Worm (Caenorhabditis elegans) whole organism, L2 larva: ENCODE data around the gene srt-17.

Experiments
- C34F6.9 ChIP-seq: fragments of 150-350 bp; optimal IDR thresholded peaks from 2 replicates; lab custom pipeline; 2014; ENCODE audit warnings: missing biosample characterization, missing genetic modification characterization
- F13H6.1 ChIP-seq: sonication (generic microtip); optimal IDR thresholded peaks from 2 replicates; lab custom pipeline; 2016; ENCODE audit warnings: missing genetic modification characterization, missing compliant biosample characterization
- R02D3.7 ChIP-seq: fragments of 150-350 bp; optimal IDR thresholded peaks from 2 replicates; lab custom pipeline; 2014; ENCODE audit warnings: missing biosample characterization, missing genetic modification characterization
- Y55F3AM.14 ChIP-seq: fragments of 200-800 bp; sonication (Bioruptor generic); optimal IDR thresholded peaks from 2 replicates; lab custom pipeline; 2018; ENCODE audit warnings: mild to moderate bottlenecking, missing genetic modification characterization, missing compliant biosample characterization
- ZK546.5 ChIP-seq: sonication (generic microtip); optimal IDR thresholded peaks from 2 replicates; lab custom pipeline; 2017; ENCODE audit warnings: missing biosample characterization, missing genetic modification characterization
- alr-1 ChIP-seq: fragments of 150-350 bp; optimal IDR thresholded peaks from 2 replicates; lab custom pipeline; 2014; ENCODE audit warnings: missing biosample characterization, missing genetic modification characterization
- aly-2 ChIP-seq: fragments of 150-350 bp; optimal IDR thresholded peaks from 2 replicates; lab custom pipeline; 2014; ENCODE audit warnings: missing biosample characterization, missing genetic modification characterization
- ama-1 ChIP-seq: fragments of 150-350 bp; optimal IDR thresholded peaks from 2 replicates; lab custom pipeline; 2018; ENCODE audit warnings: inconsistent platforms
- ceh-82 ChIP-seq: fragments of 150-350 bp; optimal IDR thresholded peaks from 2 replicates; lab custom pipeline; 2014; ENCODE audit warnings: missing biosample characterization, missing genetic modification characterization
- crh-2 ChIP-seq: sonication (generic microtip); optimal IDR thresholded peaks from 2 replicates; lab custom pipeline; 2017; ENCODE audit warnings: missing biosample characterization, missing genetic modification characterization
- dmd-4 ChIP-seq: sonication (generic microtip); optimal IDR thresholded peaks from 2 replicates; lab custom pipeline; 2017; ENCODE audit warnings: missing biosample characterization, missing genetic modification characterization
- egl-27 ChIP-seq: sonication (generic microtip); optimal IDR thresholded peaks from 3 replicates; lab custom pipeline; 2017; ENCODE audit warnings: missing biosample characterization, missing genetic modification reagents, missing genetic modification characterization
- elt-1 ChIP-seq: fragments of 150-350 bp; optimal IDR thresholded peaks from 2 replicates; lab custom pipeline; 2014; ENCODE audit warnings: missing biosample characterization, missing genetic modification characterization
- elt-3 ChIP-seq: sonication (generic microtip); optimal IDR thresholded peaks from 2 replicates; lab custom pipeline; 2017; ENCODE audit warnings: missing biosample characterization, missing genetic modification characterization
- fos-1 ChIP-seq: fragments of 150-350 bp; optimal IDR thresholded peaks from 2 replicates; lab custom pipeline; 2014; ENCODE audit warnings: missing biosample characterization, missing genetic modification characterization
- gmeb-1 ChIP-seq: fragments of 150-350 bp; optimal IDR thresholded peaks from 2 replicates; lab custom pipeline; 2014; ENCODE audit warnings: missing biosample characterization, missing genetic modification characterization
- lin-11 ChIP-seq: fragments of 150-350 bp; sonication (generic microtip); optimal IDR thresholded peaks from 2 replicates; lab custom pipeline; 2014; ENCODE audit warnings: missing biosample characterization, missing genetic modification characterization, inconsistent platforms, mixed read lengths
- lin-13 ChIP-seq: fragments of 150-350 bp; optimal IDR thresholded peaks from 2 replicates; lab custom pipeline; 2014; ENCODE audit warnings: missing biosample characterization, missing genetic modification reagents, missing genetic modification characterization
- lin-39 ChIP-seq: fragments of 150-350 bp; optimal IDR thresholded peaks from 2 replicates; lab custom pipeline; 2014; ENCODE audit warnings: missing biosample characterization, missing genetic modification reagents, missing genetic modification characterization
- mab-5 ChIP-seq: fragments of 150-350 bp; optimal IDR thresholded peaks from 2 replicates; lab custom pipeline; 2014; ENCODE audit warnings: missing biosample characterization, missing genetic modification characterization
- mbf-1 ChIP-seq: sonication (generic microtip); optimal IDR thresholded peaks from 2 replicates; lab custom pipeline; 2017; ENCODE audit warnings: missing biosample characterization, missing genetic modification characterization
- mdl-1 ChIP-seq, 2 experiments: fragments of 150-350 bp in 1 of 2; sonication (generic microtip) in 1 of 2; optimal IDR thresholded peaks; 2 replicates each; lab custom pipeline; 2017; ENCODE audit warnings: missing biosample characterization in 2 of 2, missing genetic modification characterization in 2 of 2
- nhr-11 ChIP-seq: fragments of 150-350 bp; optimal IDR thresholded peaks from 2 replicates; lab custom pipeline; 2014; ENCODE audit warnings: missing biosample characterization, missing genetic modification characterization
- nhr-129 ChIP-seq: fragments of 150-350 bp; optimal IDR thresholded peaks from 2 replicates; lab custom pipeline; 2014; ENCODE audit warnings: missing biosample characterization, missing genetic modification characterization
- nhr-237 ChIP-seq: fragments of 150-350 bp; optimal IDR thresholded peaks from 2 replicates; lab custom pipeline; 2014; ENCODE audit warnings: missing biosample characterization, missing genetic modification characterization
- nhr-6 ChIP-seq: fragments of 150-350 bp; optimal IDR thresholded peaks from 2 replicates; lab custom pipeline; 2014; ENCODE audit warnings: missing biosample characterization, missing genetic modification characterization
- nhr-77 ChIP-seq: fragments of 150-350 bp; optimal IDR thresholded peaks from 2 replicates; lab custom pipeline; 2014; ENCODE audit warnings: missing biosample characterization, missing genetic modification characterization
- peb-1 ChIP-seq: fragments of 150-350 bp; optimal IDR thresholded peaks from 2 replicates; lab custom pipeline; 2014; ENCODE audit warnings: missing biosample characterization, missing genetic modification characterization
- sem-4 ChIP-seq: fragments of 150-350 bp; optimal IDR thresholded peaks from 2 replicates; lab custom pipeline; 2014; ENCODE audit warnings: missing biosample characterization, missing genetic modification reagents, missing genetic modification characterization
- sma-3 ChIP-seq: sonication (generic microtip); optimal IDR thresholded peaks from 2 replicates; lab custom pipeline; 2016; ENCODE audit warnings: missing genetic modification reagents, missing genetic modification characterization, missing compliant biosample characterization
- sma-9 ChIP-seq, 2 experiments: fragments of 150-350 bp in 1 of 2; sonication (generic microtip) in 1 of 2; optimal IDR thresholded peaks; 2 replicates each; lab custom pipeline; 2014 to 2016; ENCODE audit warnings: missing genetic modification characterization in 2 of 2, mild to moderate bottlenecking in 1 of 2, missing biosample characterization in 1 of 2, missing compliant biosample characterization in 1 of 2, missing genetic modification reagents in 1 of 2, moderate library complexity in 1 of 2
- snpc-4 ChIP-seq: fragments of 150-350 bp; optimal IDR thresholded peaks from 2 replicates; lab custom pipeline; 2014; ENCODE audit warnings: missing biosample characterization, missing genetic modification characterization
- unc-39 ChIP-seq: fragments of 150-350 bp; optimal IDR thresholded peaks from 2 replicates; lab custom pipeline; 2014; ENCODE audit warnings: missing biosample characterization, missing genetic modification characterization
- unc-55 ChIP-seq: fragments of 150-350 bp; sonication (generic microtip); optimal IDR thresholded peaks from 3 replicates; lab custom pipeline; 2014; ENCODE audit warnings: missing biosample characterization, missing genetic modification reagents, missing genetic modification characterization
- unc-62 ChIP-seq: fragments of 150-350 bp; optimal IDR thresholded peaks from 2 replicates; lab custom pipeline; 2014; ENCODE audit warnings: missing biosample characterization, missing genetic modification reagents, missing genetic modification characterization
- ztf-11 ChIP-seq: sonication (generic microtip); optimal IDR thresholded peaks from 2 replicates; lab custom pipeline; 2017; ENCODE audit warnings: missing biosample characterization, missing genetic modification characterization
- ztf-4 ChIP-seq: fragments of 150-350 bp; optimal IDR thresholded peaks from 2 replicates; lab custom pipeline; 2014; ENCODE audit warnings: missing biosample characterization, missing genetic modification characterization

srt-17 gene

DNA sequence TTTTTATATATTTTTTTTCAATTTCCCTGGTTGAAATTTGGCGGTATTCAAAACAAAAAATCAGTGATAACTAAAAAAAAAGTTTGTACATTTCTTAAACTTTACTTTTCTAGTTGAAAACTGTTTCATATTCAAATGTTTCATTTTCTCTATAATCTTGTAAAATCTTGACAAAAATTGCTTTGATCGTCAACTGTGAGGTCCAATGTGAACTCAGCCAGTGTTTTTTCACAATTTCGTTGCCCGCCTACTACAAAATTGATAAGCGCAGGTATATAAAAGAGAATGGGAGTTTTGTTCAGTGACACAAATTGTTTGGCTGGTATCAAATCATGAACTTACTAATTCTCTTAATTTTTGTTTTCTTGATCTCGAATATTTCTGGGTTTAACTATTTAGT lies 22.1 kb upstream of the srt-17 start, which contains the start of gene ugt-42:
Gene ugt-42, plus strand, starts transcription at position 301 of the 400 bp plus-strand sequence.
- TF ChIP-seq crh-2 (no peak), elt-3 (tag; lab: Kevin White, UChicago) (no peak), nhr-77 (tag; lab: Kevin White, UChicago) (no peak), egl-27 (tag; lab: Kevin White, UChicago) (no peak), nhr-237 (tag; lab: Kevin White, UChicago) (no peak), lin-39 (tag; lab: Kevin White, UChicago) (no peak), nhr-6 (no peak), gmeb-1 (tag; lab: Kevin White, UChicago) (no peak), lin-11 (tag; lab: Kevin White, UChicago) (no peak)

DNA sequence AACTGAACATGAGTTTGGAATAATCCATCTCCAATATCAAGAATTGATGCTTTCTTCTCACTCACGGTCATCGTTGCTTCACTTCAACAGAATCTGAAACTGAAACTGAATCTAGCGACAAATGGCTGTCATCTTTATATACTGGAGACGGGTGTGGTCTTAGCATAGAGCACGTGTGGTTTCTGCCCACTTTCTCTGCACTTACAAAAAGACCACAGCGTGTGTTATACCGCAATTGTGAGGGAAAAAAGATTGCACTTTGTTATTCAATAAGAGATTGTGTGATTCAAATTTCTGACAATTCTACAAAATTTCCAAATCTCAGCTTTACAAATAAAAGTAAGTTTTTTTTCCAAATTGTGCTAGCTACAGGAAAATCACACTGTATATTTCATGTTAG lies 21.3 kb upstream of the srt-17 start, which contains the start of gene F48G7.12:
Gene F48G7.12, minus strand, starts transcription at position 101 of the 400 bp plus-strand sequence.
- TF ChIP-seq lin-13 (GFP tag; lab: Kevin White, UChicago) (no peak), ztf-4 (tag; lab: Kevin White, UChicago) (no peak), fos-1 (no peak), dmd-4 (tag; lab: Kevin White, UChicago) (no peak), C34F6.9 (tag; lab: Kevin White, UChicago) (no peak)

DNA sequence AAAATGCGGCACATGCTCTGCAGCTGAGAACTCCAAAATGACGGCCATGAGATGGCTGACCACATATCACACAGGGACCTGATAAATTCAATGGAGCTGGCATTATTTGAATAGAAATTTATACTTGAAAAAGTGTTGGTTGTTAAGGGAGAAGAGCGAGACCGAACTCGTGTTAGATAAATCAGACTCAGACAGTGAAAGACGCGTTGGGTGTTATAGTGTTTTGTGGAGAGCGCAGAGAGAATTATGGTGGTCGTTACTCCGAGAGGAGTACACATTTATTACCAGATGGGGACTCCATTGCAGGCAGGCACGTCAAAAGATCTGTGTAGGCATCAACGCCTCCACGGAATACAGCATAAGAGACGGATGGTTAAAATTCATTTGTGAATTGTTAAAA lies 17.9 kb upstream of the srt-17 start, which contains the start of gene nhr-190:
Gene nhr-190, minus strand, starts transcription at position 175 of the 400 bp plus-strand sequence.
- no peak for TF ChIP-seq mdl-1 (tag; optimal IDR thresholded peaks at IDR 0.05; lab: Kevin White, UChicago)
- TF ChIP-seq unc-62, result no peak
- TF ChIP-seq elt-3 (tag; lab: Kevin White, UChicago), result no peak
- peak; percentile 32 for TF ChIP-seq C34F6.9 (tag; lab: Kevin White, UChicago)
- no peak for TF ChIP-seq unc-39
- no peak for TF ChIP-seq sma-3 (GFP tag; lab: Kevin White, UChicago)
- TF ChIP-seq sma-9 (GFP tag; optimal IDR thresholded peaks at IDR 0.05; lab: Kevin White, UChicago), result peak; percentile 12
- TF ChIP-seq sma-9 (tag; optimal IDR thresholded peaks at IDR 0.05; lab: Kevin White, UChicago), result no peak
- TF ChIP-seq nhr-129 (tag; lab: Kevin White, UChicago), result peak; percentile 35
- TF ChIP-seq nhr-11 (tag; lab: Kevin White, UChicago), result no peak
- TF ChIP-seq unc-55 (GFP tag; lab: Kevin White, UChicago), result no peak
- no peak for TF ChIP-seq ZK546.5 (tag; lab: Kevin White, UChicago)
- no peak for TF ChIP-seq egl-27 (tag; lab: Kevin White, UChicago)
- no peak for TF ChIP-seq ceh-82 (tag; lab: Kevin White, UChicago)
- no peak for TF ChIP-seq snpc-4
- no peak for TF ChIP-seq R02D3.7 (tag; lab: Kevin White, UChicago)
- no peak for TF ChIP-seq ztf-11 (tag; lab: Kevin White, UChicago)
- no peak for TF ChIP-seq mab-5 (tag; lab: Kevin White, UChicago)
- TF ChIP-seq, all 48 proteins: peak for 3

DNA sequence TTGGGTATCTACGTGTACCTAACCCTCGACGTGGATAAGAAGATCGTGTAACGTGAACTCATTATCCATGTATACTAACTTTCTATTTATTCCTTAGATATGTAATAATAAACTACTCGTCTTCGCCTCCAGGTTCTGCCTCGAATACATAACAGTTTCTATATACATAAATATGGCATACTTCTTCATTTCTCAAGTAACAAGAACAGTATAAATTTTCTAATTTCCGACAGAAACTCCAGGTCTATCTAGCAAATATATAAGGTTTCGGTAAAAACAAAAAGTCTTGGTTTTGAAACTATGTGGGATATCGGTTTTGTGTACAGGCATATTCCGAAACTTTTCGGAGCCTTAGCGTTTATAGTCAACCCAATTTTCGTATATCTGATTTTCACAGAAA lies 13.5 kb upstream of the srt-17 start, which contains the start of gene srj-37:
Gene srj-37, plus strand, starts transcription at position 301 of the 400 bp plus-strand sequence.
- TF ChIP-seq mbf-1 (tag; lab: Kevin White, UChicago) (no peak), gmeb-1 (tag; lab: Kevin White, UChicago) (no peak), dmd-4 (tag; lab: Kevin White, UChicago) (no peak), F13H6.1 (tag; lab: Kevin White, UChicago) (no peak), sem-4 (no peak), Y55F3AM.14 (GFP tag; lab: Kevin White, UChicago) (no peak), sma-9 (GFP tag; optimal IDR thresholded peaks at IDR 0.05; lab: Kevin White, UChicago) (no peak), sma-9 (tag; optimal IDR thresholded peaks at IDR 0.05; lab: Kevin White, UChicago) (no peak), aly-2 (no peak), R02D3.7 (tag; lab: Kevin White, UChicago) (no peak), alr-1 (tag; lab: Kevin White, UChicago) (no peak), snpc-4 (no peak)

DNA sequence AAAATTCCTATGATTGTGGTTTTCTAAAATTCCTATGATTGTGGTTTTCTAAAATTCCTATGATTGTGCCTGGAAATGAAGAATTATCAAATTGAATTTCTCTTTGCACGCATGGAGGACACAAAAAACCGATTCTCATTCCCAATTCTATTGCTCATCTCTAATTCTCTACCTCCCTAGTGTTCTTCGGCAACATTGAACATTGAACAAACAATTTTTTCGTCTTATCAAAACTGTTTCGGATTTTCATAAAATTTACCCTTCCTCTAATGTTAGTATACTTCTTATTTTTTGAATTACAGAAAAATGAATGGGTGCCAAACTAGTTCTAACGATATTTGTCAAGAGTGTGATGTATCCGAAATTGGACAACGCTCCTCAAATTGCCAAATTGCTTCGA lies 11.5 kb upstream of the srt-17 start, which contains the start of gene pals-31:
Gene pals-31, plus strand, starts transcription at position 301 of the 400 bp plus-strand sequence.
- no peak for TF ChIP-seq mbf-1 (tag; lab: Kevin White, UChicago)
- no peak for TF ChIP-seq peb-1 (tag; lab: Kevin White, UChicago)
- TF ChIP-seq elt-1 (tag; lab: Kevin White, UChicago), result no peak
- no peak for TF ChIP-seq sem-4
- no peak for TF ChIP-seq ama-1 (lab: Kevin White, UChicago)
- no peak for TF ChIP-seq unc-39
- TF ChIP-seq Y55F3AM.14 (GFP tag; lab: Kevin White, UChicago), result no peak
